Fruit fly (Drosophila melanogaster): ENCODE data around the gene CG45080.

CG45080 gene

DNA sequence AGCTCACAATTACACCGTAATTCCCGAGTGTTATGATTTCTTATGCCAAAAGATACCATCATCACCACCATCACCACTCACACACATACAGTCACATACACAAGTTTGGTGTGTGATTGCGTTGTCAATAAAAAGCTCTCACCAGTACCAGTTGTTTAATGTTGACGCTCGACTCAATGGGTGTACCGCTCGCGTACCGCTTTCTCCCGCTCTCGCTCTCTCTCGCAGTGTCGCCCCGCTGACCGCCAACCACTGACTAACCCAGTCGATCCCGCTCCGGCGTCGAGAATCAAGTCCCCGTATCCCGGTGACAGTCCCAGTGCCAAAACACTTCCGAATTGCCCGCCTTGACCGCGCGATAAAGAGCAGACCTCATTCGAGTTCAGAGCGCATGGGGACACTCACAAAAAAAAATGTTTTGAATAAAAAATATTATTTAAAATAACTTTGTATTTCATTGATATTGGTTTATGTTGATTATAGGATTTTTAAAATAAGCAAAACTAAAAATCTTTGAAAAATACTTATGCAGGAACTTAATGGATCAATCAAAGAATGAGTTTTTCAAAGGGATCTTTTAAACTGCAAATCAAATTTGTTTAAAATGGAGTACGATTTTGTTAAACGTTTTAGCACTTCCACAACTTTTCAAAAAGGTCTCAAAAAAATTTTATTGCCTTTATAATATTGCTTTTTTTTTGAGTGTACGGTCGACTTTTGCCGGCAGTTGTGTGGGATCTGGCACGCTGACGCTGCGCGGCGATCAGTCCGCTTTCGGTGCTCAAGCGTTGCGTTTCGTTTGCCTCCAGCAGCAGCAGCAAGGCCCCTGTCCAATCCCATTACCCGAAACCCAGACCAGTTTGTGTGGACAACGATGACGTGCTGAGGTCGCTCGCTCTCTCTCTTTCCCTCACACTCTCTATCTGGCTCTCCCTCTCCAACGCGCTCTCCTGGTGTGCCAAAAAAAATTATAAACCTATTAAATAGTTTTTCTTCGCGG is 45.4 kb upstream of the CG45080 start, which contains the start of gene Dic1 (continued):
- TF ChIP-seq CG3407 (GFP tag; optimal IDR thresholded peaks at IDR 0.05) (peak; percentile 93), row (GFP tag; IDR thresholded peaks at IDR 0.05) (peak; percentile 94), en (GFP tag; optimal IDR thresholded peaks at IDR 0.05) (peak; percentile 76), CG6654 (GFP tag; optimal IDR thresholded peaks at IDR 0.05) (peak; percentile 90), CG4282 (GFP tag; optimal IDR thresholded peaks at IDR 0.05) (peak; percentile 71), CG6683 (GFP tag; optimal IDR thresholded peaks at IDR 0.05) (peak; percentile 96), CG9609 (GFP tag; optimal IDR thresholded peaks at IDR 0.05) (peak; percentile 89), CG15514 (GFP tag; optimal IDR thresholded peaks at IDR 0.05) (peak; percentile 90), CG7372 (GFP tag; IDR thresholded peaks at IDR 0.05) (peak; percentile 92), Eip74EF (GFP tag; optimal IDR thresholded peaks at IDR 0.05) (peak in 1 of 2 experiments; percentile 96), Oli (tag; optimal IDR thresholded peaks at IDR 0.05) (peak; percentile 98), inv (GFP tag; IDR thresholded peaks at IDR 0.05; ENCODE audit: partially characterized antibody) (no peak; the same call in 1 of the 2 replicates), ap (GFP tag; IDR thresholded peaks at IDR 0.05) (peak; percentile 75; the same call in 1 of the 2 replicates), CG14965 (GFP tag; optimal IDR thresholded peaks at IDR 0.05; ENCODE audit: borderline replicate concordance) (no peak), CG34224 (GFP tag; IDR thresholded peaks at IDR 0.05; ENCODE audit: partially characterized antibody) (0 out of 3 replicates have a peak, but pooled peaks have one; percentile 10), gsb (GFP tag; IDR thresholded peaks at IDR 0.05) (peak; percentile 75), CG33557 (GFP tag; optimal IDR thresholded peaks at IDR 0.05) (peak; percentile 90), CG12744 (GFP tag; optimal IDR thresholded peaks at IDR 0.05) (peak; percentile 86), caup (GFP tag; optimal IDR thresholded peaks at IDR 0.05; ENCODE audit: severe bottlenecking) (peak; percentile 97), Hey (tag; optimal IDR thresholded peaks at IDR 0.05) (peak; percentile 54), shn (GFP tag; optimal IDR thresholded peaks at IDR 0.05) (peak; percentile 86), Nf-YC (tag; optimal IDR thresholded peaks at IDR 0.05) (peak; percentile 87), slou (GFP tag; optimal IDR thresholded peaks at IDR 0.05) (peak; percentile 95), CG1233 (GFP tag; optimal IDR thresholded peaks at IDR 0.05) (peak; percentile 97), jumu (GFP tag; optimal IDR thresholded peaks at IDR 0.05) (peak; percentile 83), pnt (GFP tag; optimal IDR thresholded peaks at IDR 0.05) (peak; percentile 88), CG30020 (tag; optimal IDR thresholded peaks at IDR 0.05) (peak; percentile 83), cg (GFP tag; optimal IDR thresholded peaks at IDR 0.05) (peak; percentile 74), CG13123 (GFP tag; optimal IDR thresholded peaks at IDR 0.05) (peak; percentile 89), Lpt (GFP tag; optimal IDR thresholded peaks at IDR 0.05) (no peak), CG15011 (GFP tag; optimal IDR thresholded peaks at IDR 0.05) (peak; percentile 95), ERR (GFP tag; optimal IDR thresholded peaks at IDR 0.05) (peak; percentile 32), CG17912 (GFP tag; optimal IDR thresholded peaks at IDR 0.05) (peak; percentile 88), stwl (tag; optimal IDR thresholded peaks at IDR 0.05) (peak; percentile 37), CG10543 (GFP tag; optimal IDR thresholded peaks at IDR 0.05) (peak; percentile 98), CG7786 (GFP tag; optimal IDR thresholded peaks at IDR 0.05) (peak; percentile 91), so (GFP tag; IDR thresholded peaks at IDR 0.05) (peak; percentile 86), gro (GFP tag; optimal IDR thresholded peaks at IDR 0.05) (peak; percentile 71), yki (optimal IDR thresholded peaks at IDR 0.05) (peak; percentile 45), CG15479 (GFP tag; optimal IDR thresholded peaks at IDR 0.05) (peak; percentile 30), tll (GFP tag; optimal IDR thresholded peaks at IDR 0.05) (peak in 1 of 2 experiments; percentile 64), Elba2 (GFP tag; optimal IDR thresholded peaks at IDR 0.05) (peak; percentile 49), pum (GFP tag; optimal IDR thresholded peaks at IDR 0.05) (peak; percentile 89), Stat92E (GFP tag; optimal IDR thresholded peaks at IDR 0.05) (no peak), psq (GFP tag; optimal IDR thresholded peaks at IDR 0.05) (peak; percentile 87), pzg (GFP tag; optimal IDR thresholded peaks at IDR 0.05) (no peak), NK7.1 (GFP tag; optimal IDR thresholded peaks at IDR 0.05) (peak; percentile 79)
